Fruit fly (Drosophila melanogaster) whole organism, larva: ENCODE results near the gene hfw.

ENCODE experiments used
- noc ChIP-seq: fragments of 200-800 bp; sonication (Bioruptor generic); optimal IDR thresholded peaks from 3 replicates; lab custom pipeline; 2019; ENCODE audit warnings: missing biosample characterization, mild to moderate bottlenecking, missing genetic modification characterization, moderate library complexity

Gene hfw

dm6 chrX:1705929-1706328 is 36.6 kb downstream of the hfw start:
- no peak for TF ChIP-seq noc (tag; lab: Kevin White, UChicago)

dm6 chrX:1710082-1710481 is 40.7 kb downstream of the hfw start, which contains the start of gene CG3795:
Gene CG3795 (minus strand): TSS chrX:1710182.
- TF ChIP-seq noc (tag; lab: Kevin White, UChicago): no peak

dm6 chrX:1714874-1715273 is 45.5 kb downstream of the hfw start:
- no peak for TF ChIP-seq noc (tag; lab: Kevin White, UChicago)
